Worm (Caenorhabditis elegans) whole organism, late embryonic: ENCODE measurements around the gene fbxa-131.

ENCODE experiments used
- ama-1 ChIP-seq: fragments of 150-350 bp; optimal IDR thresholded peaks from 2 replicates; lab custom pipeline; 2014
- ceh-30 ChIP-seq: fragments of 150-350 bp; optimal IDR thresholded peaks from 2 replicates; lab custom pipeline; 2014; ENCODE audit warnings: missing biosample characterization, missing genetic modification characterization
- fkh-6 ChIP-seq: sonication (generic microtip); optimal IDR thresholded peaks from 2 replicates; lab custom pipeline; 2016; ENCODE audit warnings: missing genetic modification characterization, missing compliant biosample characterization
- hlh-8 ChIP-seq: sonication (generic microtip); optimal IDR thresholded peaks from 2 replicates; lab custom pipeline; 2016; ENCODE audit warnings: missing genotype, missing genetic modification characterization, missing compliant biosample characterization
- odd-2 ChIP-seq: sonication (generic microtip); optimal IDR thresholded peaks from 2 replicates; lab custom pipeline; 2017; ENCODE audit warnings: antibody characterized with exemption, mild to moderate bottlenecking, missing genetic modification characterization, missing compliant biosample characterization
- tbx-2 ChIP-seq: sonication (generic microtip); optimal IDR thresholded peaks from 2 replicates; lab custom pipeline; 2016; ENCODE audit warnings: missing genetic modification characterization, missing compliant biosample characterization

ce11 chrV:19751124-19751523 is 12.9 kb downstream of the fbxa-131 start, which contains the start of gene clec-49:
- TF ChIP-seq ama-1 (lab: Kevin White, UChicago) = no peak
- TF ChIP-seq ceh-30 (tag; lab: Kevin White, UChicago) = no peak
- no peak for TF ChIP-seq odd-2 (tag; lab: Kevin White, UChicago)
- no peak for TF ChIP-seq tbx-2 (tag; lab: Kevin White, UChicago)
- TF ChIP-seq hlh-8 (tag; lab: Kevin White, UChicago) = no peak
- no peak for TF ChIP-seq fkh-6 (tag; lab: Kevin White, UChicago)
